Fruit fly (Drosophila melanogaster) whole organism, embryonic: Measurements from ENCODE around the gene MICU3.

ENCODE experiments used
- Atf6 ChIP-seq: fragments of 200-800 bp; sonication (Bioruptor generic); IDR thresholded peaks from 2 replicates; pipeline ENCODE4 v1.3.6; 2022; ENCODE audit warnings: missing biosample characterization, missing genetic modification characterization
- BtbVII ChIP-seq: fragments of 200-800 bp; sonication (Bioruptor generic); optimal IDR thresholded peaks from 3 replicates; lab custom pipeline; 2017; ENCODE audit warnings: missing biosample characterization, mild to moderate bottlenecking, missing genetic modification characterization
- CG10267 ChIP-seq: fragments of 200-800 bp; sonication (Bioruptor generic); optimal IDR thresholded peaks from 2 replicates; lab custom pipeline; 2018; ENCODE audit warnings: missing biosample characterization, mild to moderate bottlenecking, missing genetic modification characterization, moderate library complexity
- CG11560 ChIP-seq: fragments of 200-800 bp; sonication (Bioruptor generic); IDR thresholded peaks from 3 replicates; pipeline ENCODE4 v1.3.6; 2022; ENCODE audit warnings: missing biosample characterization, missing genetic modification characterization
- CG12769 ChIP-seq: fragments of 200-800 bp; sonication (Bioruptor generic); optimal IDR thresholded peaks from 2 replicates; lab custom pipeline; 2019; ENCODE audit warnings: missing biosample characterization, mild to moderate bottlenecking, missing genetic modification characterization, moderate library complexity
- CG1529 ChIP-seq: fragments of 200-800 bp; sonication (Bioruptor generic); optimal IDR thresholded peaks from 3 replicates; lab custom pipeline; 2018; ENCODE audit warnings: missing biosample characterization, missing genetic modification characterization
- CG17385 ChIP-seq: fragments of 200-800 bp; sonication (Bioruptor generic); optimal IDR thresholded peaks from 3 replicates; lab custom pipeline; 2018; ENCODE audit warnings: missing biosample characterization, mild to moderate bottlenecking, missing genetic modification characterization
- CG18262 ChIP-seq: fragments of 200-800 bp; optimal IDR thresholded peaks from 3 replicates; lab custom pipeline; 2019; ENCODE audit warnings: missing biosample characterization, mild to moderate bottlenecking, missing genetic modification characterization, moderate library complexity
- CG18619 ChIP-seq: fragments of 200-800 bp; sonication (Bioruptor generic); optimal IDR thresholded peaks from 3 replicates; lab custom pipeline; 2017; ENCODE audit warnings: missing biosample characterization, mild to moderate bottlenecking, missing genetic modification characterization
- CG18764 ChIP-seq: fragments of 200-800 bp; sonication (Bioruptor generic); optimal IDR thresholded peaks from 3 replicates; lab custom pipeline; 2016; ENCODE audit warnings: missing biosample characterization, missing genetic modification characterization
- CG2120 ChIP-seq: fragments of 200-800 bp; sonication (Bioruptor generic); optimal IDR thresholded peaks from 3 replicates; lab custom pipeline; 2016; ENCODE audit warnings: missing biosample characterization, missing genetic modification characterization
- CG2129 ChIP-seq: fragments of 200-800 bp; sonication (Bioruptor generic); IDR thresholded peaks from 2 replicates; pipeline ENCODE4 v1.3.6; 2022; ENCODE audit warnings: missing biosample characterization, missing genetic modification characterization; ENCODE audit not compliant: partially characterized antibody
- CG2199 ChIP-seq: fragments of 200-800 bp; sonication (Bioruptor generic); IDR thresholded peaks from 3 replicates; pipeline ENCODE4 v1.3.6; 2022; ENCODE audit warnings: missing biosample characterization, missing genetic modification characterization
- CG30431 ChIP-seq: fragments of 200-800 bp; sonication (Bioruptor generic); optimal IDR thresholded peaks from 2 replicates; lab custom pipeline; 2017; ENCODE audit warnings: missing biosample characterization, missing genetic modification characterization
- CG31441 ChIP-seq: fragments of 200-800 bp; sonication (Bioruptor generic); IDR thresholded peaks from 2 replicates; pipeline ENCODE4 v1.3.6; 2022; ENCODE audit warnings: missing biosample characterization, missing genetic modification characterization
- CG3163 ChIP-seq: fragments of 200-800 bp; sonication (Bioruptor generic); optimal IDR thresholded peaks from 3 replicates; lab custom pipeline; 2016; ENCODE audit warnings: missing biosample characterization, missing genetic modification characterization
- CG32767 ChIP-seq: fragments of 200-800 bp; sonication (Bioruptor generic); IDR thresholded peaks from 2 replicates; pipeline ENCODE4 v1.3.6; 2022; ENCODE audit warnings: missing biosample characterization, missing genetic modification characterization
- CG3281 ChIP-seq: fragments of 200-800 bp; sonication (Bioruptor generic); optimal IDR thresholded peaks from 3 replicates; lab custom pipeline; 2017; ENCODE audit warnings: missing biosample characterization, mild to moderate bottlenecking, missing genetic modification characterization
- CG4730 ChIP-seq: fragments of 200-800 bp; sonication (Bioruptor generic); IDR thresholded peaks from 2 replicates; pipeline ENCODE4 v1.3.6; 2022; ENCODE audit warnings: missing biosample characterization, missing genetic modification characterization
- CG6813 ChIP-seq: fragments of 200-800 bp; sonication (Bioruptor generic); optimal IDR thresholded peaks from 2 replicates; lab custom pipeline; 2017; ENCODE audit warnings: missing biosample characterization, missing genetic modification characterization, mild to moderate bottlenecking, moderate library complexity, missing genetic modification reagents
- CG7271 ChIP-seq: fragments of 200-800 bp; sonication (Bioruptor generic); optimal IDR thresholded peaks from 2 replicates; lab custom pipeline; 2018; ENCODE audit warnings: missing biosample characterization, mild to moderate bottlenecking, missing genetic modification characterization, moderate library complexity
- CG7928 ChIP-seq: fragments of 200-800 bp; sonication (Bioruptor generic); optimal IDR thresholded peaks from 2 replicates; lab custom pipeline; 2017; ENCODE audit warnings: missing biosample characterization, mild to moderate bottlenecking, missing genetic modification characterization
- CG9727 ChIP-seq: fragments of 200-800 bp; sonication (Bioruptor generic); optimal IDR thresholded peaks from 3 replicates; lab custom pipeline; 2017; ENCODE audit warnings: missing biosample characterization, mild to moderate bottlenecking, missing genetic modification characterization
- Chrac-16 ChIP-seq: fragments of 200-800 bp; sonication (Bioruptor generic); optimal IDR thresholded peaks from 3 replicates; lab custom pipeline; 2016; ENCODE audit warnings: missing biosample characterization, missing genetic modification characterization
- Dek ChIP-seq: fragments of 200-800 bp; sonication (Bioruptor generic); optimal IDR thresholded peaks from 3 replicates; lab custom pipeline; 2019; ENCODE audit warnings: missing biosample characterization, mild to moderate bottlenecking, missing genetic modification characterization, moderate library complexity
- Lim3 ChIP-seq: fragments of 200-800 bp; sonication (Bioruptor generic); IDR thresholded peaks from 2 replicates; pipeline ENCODE4 v1.3.6; 2022; ENCODE audit warnings: missing biosample characterization, missing genetic modification characterization
- Meics ChIP-seq: fragments of 200-800 bp; sonication (Bioruptor generic); optimal IDR thresholded peaks from 2 replicates; lab custom pipeline; 2017; ENCODE audit warnings: missing biosample characterization, mild to moderate bottlenecking, missing genetic modification characterization
- Mrtf ChIP-seq: fragments of 200-800 bp; sonication (Bioruptor generic); IDR thresholded peaks from 3 replicates; pipeline ENCODE4 v1.3.6; 2022; ENCODE audit warnings: missing biosample characterization, missing genetic modification characterization
- PHDP ChIP-seq: fragments of 200-800 bp; sonication (Bioruptor generic); optimal IDR thresholded peaks from 3 replicates; lab custom pipeline; 2018; ENCODE audit warnings: missing biosample characterization, mild to moderate bottlenecking, missing genetic modification characterization, moderate library complexity
- Ravus ChIP-seq: fragments of 200-800 bp; sonication (Bioruptor generic); IDR thresholded peaks from 2 replicates; pipeline ENCODE4 v1.3.6; 2022; ENCODE audit warnings: missing biosample characterization, missing genetic modification characterization
- Sox100B ChIP-seq: fragments of 200-800 bp; sonication (Bioruptor generic); optimal IDR thresholded peaks from 3 replicates; lab custom pipeline; 2018; ENCODE audit warnings: missing biosample characterization, mild to moderate bottlenecking, missing genetic modification characterization
- al ChIP-seq: fragments of 200-800 bp; sonication (Bioruptor generic); IDR thresholded peaks from 2 replicates; pipeline ENCODE4 v1.3.6; 2022; ENCODE audit warnings: missing biosample characterization, missing genetic modification characterization
- ap ChIP-seq: fragments of 200-800 bp; sonication (Bioruptor generic); IDR thresholded peaks from 2 replicates; pipeline ENCODE4 v1.3.6; 2022; ENCODE audit warnings: missing biosample characterization, missing genetic modification characterization
- ase ChIP-seq: fragments of 200-800 bp; sonication (Bioruptor generic); IDR thresholded peaks from 3 replicates; pipeline ENCODE4 v1.3.6; 2022; ENCODE audit warnings: missing biosample characterization, missing genetic modification characterization
- bbx ChIP-seq: fragments of 200-800 bp; sonication (Bioruptor generic); IDR thresholded peaks from 2 replicates; pipeline ENCODE4 v1.3.6; 2022; ENCODE audit warnings: missing biosample characterization, missing genetic modification characterization; ENCODE audit not compliant: partially characterized antibody
- cato ChIP-seq: fragments of 200-800 bp; sonication (Bioruptor generic); optimal IDR thresholded peaks from 2 replicates; lab custom pipeline; 2016; ENCODE audit warnings: missing biosample characterization, missing genetic modification characterization, borderline replicate concordance
- chinmo ChIP-seq: fragments of 200-800 bp; sonication (Bioruptor generic); IDR thresholded peaks from 4 replicates; pipeline ENCODE4 v1.3.6; 2022; ENCODE audit warnings: missing biosample characterization, missing genetic modification characterization; ENCODE audit not compliant: partially characterized antibody
- fd96Cb ChIP-seq: fragments of 200-800 bp; sonication (Bioruptor generic); optimal IDR thresholded peaks from 2 replicates; lab custom pipeline; 2018; ENCODE audit warnings: missing biosample characterization, mild to moderate bottlenecking, missing genetic modification characterization, moderate library complexity
- ftz-f1 ChIP-seq: fragments of 200-800 bp; sonication (Bioruptor generic); optimal IDR thresholded peaks from 2 replicates; lab custom pipeline; 2016; ENCODE audit warnings: missing biosample characterization, missing genetic modification characterization
- ham ChIP-seq: fragments of 200-800 bp; sonication (Bioruptor generic); IDR thresholded peaks from 2 replicates; pipeline ENCODE4 v1.3.6; 2022; ENCODE audit warnings: missing biosample characterization, missing genetic modification characterization
- insv ChIP-seq, 2 experiments: fragments of 200-800 bp; sonication (Bioruptor generic); optimal IDR thresholded peaks; 3 replicates each; lab custom pipeline; 2016 to 2018; ENCODE audit warnings: missing biosample characterization in 2 of 2, missing genetic modification characterization in 2 of 2
- lov ChIP-seq, 2 experiments: fragments of 200-800 bp in 1 of 2; fragments of >200 bp in 1 of 2; sonication (Bioruptor generic) in 1 of 2; IDR thresholded peaks in 1 of 2; optimal IDR thresholded peaks in 1 of 2; 2 replicates in 1 of 2; 3 replicates in 1 of 2; pipeline versions ENCODE4 v1.3.6 to Lab custom; 2017 to 2022; ENCODE audit warnings: missing biosample characterization in 1 of 2, missing genetic modification characterization in 1 of 2
- oc ChIP-seq: fragments of 200-800 bp; sonication (Bioruptor generic); optimal IDR thresholded peaks from 2 replicates; lab custom pipeline; 2018; ENCODE audit warnings: missing biosample characterization, mild to moderate bottlenecking, missing genetic modification characterization, moderate library complexity
- p53 ChIP-seq: fragments of 200-800 bp; sonication (Bioruptor generic); optimal IDR thresholded peaks from 2 replicates; lab custom pipeline; 2016; ENCODE audit warnings: missing biosample characterization, missing genetic modification characterization
- slbo ChIP-seq: fragments of 200-800 bp; sonication (Bioruptor generic); IDR thresholded peaks from 2 replicates; pipeline ENCODE4 v1.3.6; 2022; ENCODE audit warnings: missing biosample characterization, missing genetic modification characterization
- slp2 ChIP-seq: fragments of 200-800 bp; sonication (Bioruptor generic); optimal IDR thresholded peaks from 2 replicates; lab custom pipeline; 2016; ENCODE audit warnings: missing biosample characterization, missing genetic modification characterization
- sqz ChIP-seq: fragments of 200-800 bp; sonication (Bioruptor generic); optimal IDR thresholded peaks from 3 replicates; lab custom pipeline; 2018; ENCODE audit warnings: missing biosample characterization, mild to moderate bottlenecking, missing genetic modification characterization
- trem ChIP-seq: fragments of 200-800 bp; optimal IDR thresholded peaks from 3 replicates; lab custom pipeline; 2019; ENCODE audit warnings: missing biosample characterization, mild to moderate bottlenecking, missing genetic modification characterization, moderate library complexity
- twi ChIP-seq: fragments of 200-800 bp; optimal IDR thresholded peaks from 2 replicates; lab custom pipeline; 2019; ENCODE audit warnings: missing biosample characterization, mild to moderate bottlenecking, missing genetic modification characterization, moderate library complexity
- vfl ChIP-seq: fragments of 200-800 bp; sonication (Bioruptor generic); optimal IDR thresholded peaks from 2 replicates; lab custom pipeline; 2016; ENCODE audit warnings: missing biosample characterization, missing genetic modification characterization
- zf30C ChIP-seq: fragments of 200-800 bp; sonication (Bioruptor generic); optimal IDR thresholded peaks from 3 replicates; lab custom pipeline; 2018; ENCODE audit warnings: missing biosample characterization, mild to moderate bottlenecking, missing genetic modification characterization

MICU3 gene

dm6 chr3R:19902328-19902727, 55.2 kb downstream of the MICU3 start (continued):
- TF ChIP-seq CG6813 (GFP tag; lab: Kevin White, UChicago) (no peak), slbo (peak; percentile 41), CG18764 (no peak), CG31441 (no peak), CG32767 (no peak), CG12769 (tag; lab: Kevin White, UChicago) (peak; percentile 61), sqz (GFP tag; lab: Kevin White, UChicago) (no peak), al (GFP tag; lab: Robert Waterston, UW) (no peak), cato (GFP tag; lab: Kevin White, UChicago) (no peak), Chrac-16 (no peak), CG18262 (tag; lab: Kevin White, UChicago) (no peak), CG7271 (tag; lab: Kevin White, UChicago) (no peak), lov (optimal IDR thresholded peaks at IDR 0.05; lab: Kevin White, UChicago) (no peak), lov (GFP tag; IDR thresholded peaks at IDR 0.05; lab: Robert Waterston, UW) (no peak), ap (GFP tag; lab: Robert Waterston, UW) (no peak), CG3163 (GFP tag; lab: Kevin White, UChicago) (no peak), ftz-f1 (GFP tag; lab: Kevin White, UChicago) (peak; percentile 91), slp2 (GFP tag; lab: Kevin White, UChicago) (no peak), Ravus (GFP tag; lab: Robert Waterston, UW) (no peak), Mrtf (0 out of 3 replicates have a peak, but pooled peaks have one; percentile 40), ase (no peak), CG7928 (GFP tag; lab: Kevin White, UChicago) (no peak), CG1529 (no peak), CG2199 (GFP tag; lab: Robert Waterston, UW) (0 out of 3 replicates have a peak, but pooled peaks have one; percentile 42), BtbVII (GFP tag; lab: Kevin White, UChicago) (peak; percentile 19), bbx (no peak), Sox100B (GFP tag; lab: Kevin White, UChicago) (no peak), CG18619 (no peak), ham (GFP tag; lab: Robert Waterston, UW) (no peak), zf30C (GFP tag; lab: Kevin White, UChicago) (no peak), CG17385 (GFP tag; lab: Kevin White, UChicago) (no peak), vfl (GFP tag; lab: Kevin White, UChicago) (no peak), insv (GFP tag; optimal IDR thresholded peaks at IDR 0.05; lab: Kevin White, UChicago) (peak; percentile 82 to 97), CG30431 (GFP tag; lab: Kevin White, UChicago) (no peak), PHDP (tag; lab: Kevin White, UChicago) (no peak), twi (tag; lab: Kevin White, UChicago) (no peak), Dek (tag; lab: Kevin White, UChicago) (no peak), chinmo (GFP tag; lab: Robert Waterston, UW) (peak; percentile 83; the same call in 3 of the 4 replicates), CG4730 (GFP tag; lab: Robert Waterston, UW) (no peak), CG2129 (GFP tag; lab: Robert Waterston, UW) (no peak), trem (tag; lab: Kevin White, UChicago) (no peak), oc (tag; lab: Kevin White, UChicago) (no peak), CG9727 (GFP tag; lab: Kevin White, UChicago) (no peak), CG11560 (tag; lab: Robert Waterston, UW) (0 out of 3 replicates have a peak, but pooled peaks have one; percentile 12), Atf6 (GFP tag; lab: Robert Waterston, UW) (peak; percentile 19; the same call in 1 of the 2 replicates), fd96Cb (no peak), CG2120 (GFP tag; lab: Kevin White, UChicago) (peak; percentile 31), Meics (peak; percentile 46), CG10267 (tag; lab: Kevin White, UChicago) (no peak), Lim3 (no peak), CG3281 (GFP tag; lab: Kevin White, UChicago) (no peak), p53 (no peak)
